Worm (Caenorhabditis elegans) whole organism, L2 larva: ENCODE measurements around the gene srg-62.

Experiments
- C34F6.9 ChIP-seq: fragments of 150-350 bp; optimal IDR thresholded peaks from 2 replicates; lab custom pipeline; 2014; ENCODE audit warnings: missing biosample characterization, missing genetic modification characterization
- F13H6.1 ChIP-seq: sonication (generic microtip); optimal IDR thresholded peaks from 2 replicates; lab custom pipeline; 2016; ENCODE audit warnings: missing genetic modification characterization, missing compliant biosample characterization
- R02D3.7 ChIP-seq: fragments of 150-350 bp; optimal IDR thresholded peaks from 2 replicates; lab custom pipeline; 2014; ENCODE audit warnings: missing biosample characterization, missing genetic modification characterization
- Y55F3AM.14 ChIP-seq: fragments of 200-800 bp; sonication (Bioruptor generic); optimal IDR thresholded peaks from 2 replicates; lab custom pipeline; 2018; ENCODE audit warnings: mild to moderate bottlenecking, missing genetic modification characterization, missing compliant biosample characterization
- ZK546.5 ChIP-seq: sonication (generic microtip); optimal IDR thresholded peaks from 2 replicates; lab custom pipeline; 2017; ENCODE audit warnings: missing biosample characterization, missing genetic modification characterization
- alr-1 ChIP-seq: fragments of 150-350 bp; optimal IDR thresholded peaks from 2 replicates; lab custom pipeline; 2014; ENCODE audit warnings: missing biosample characterization, missing genetic modification characterization
- aly-2 ChIP-seq: fragments of 150-350 bp; optimal IDR thresholded peaks from 2 replicates; lab custom pipeline; 2014; ENCODE audit warnings: missing biosample characterization, missing genetic modification characterization
- ama-1 ChIP-seq: fragments of 150-350 bp; optimal IDR thresholded peaks from 2 replicates; lab custom pipeline; 2018; ENCODE audit warnings: inconsistent platforms
- ceh-82 ChIP-seq: fragments of 150-350 bp; optimal IDR thresholded peaks from 2 replicates; lab custom pipeline; 2014; ENCODE audit warnings: missing biosample characterization, missing genetic modification characterization
- dmd-4 ChIP-seq: sonication (generic microtip); optimal IDR thresholded peaks from 2 replicates; lab custom pipeline; 2017; ENCODE audit warnings: missing biosample characterization, missing genetic modification characterization
- elt-3 ChIP-seq: sonication (generic microtip); optimal IDR thresholded peaks from 2 replicates; lab custom pipeline; 2017; ENCODE audit warnings: missing biosample characterization, missing genetic modification characterization
- fos-1 ChIP-seq: fragments of 150-350 bp; optimal IDR thresholded peaks from 2 replicates; lab custom pipeline; 2014; ENCODE audit warnings: missing biosample characterization, missing genetic modification characterization
- gmeb-1 ChIP-seq: fragments of 150-350 bp; optimal IDR thresholded peaks from 2 replicates; lab custom pipeline; 2014; ENCODE audit warnings: missing biosample characterization, missing genetic modification characterization
- lin-11 ChIP-seq: fragments of 150-350 bp; sonication (generic microtip); optimal IDR thresholded peaks from 2 replicates; lab custom pipeline; 2014; ENCODE audit warnings: missing biosample characterization, missing genetic modification characterization, inconsistent platforms, mixed read lengths
- lin-13 ChIP-seq: fragments of 150-350 bp; optimal IDR thresholded peaks from 2 replicates; lab custom pipeline; 2014; ENCODE audit warnings: missing biosample characterization, missing genetic modification reagents, missing genetic modification characterization
- lin-39 ChIP-seq: fragments of 150-350 bp; optimal IDR thresholded peaks from 2 replicates; lab custom pipeline; 2014; ENCODE audit warnings: missing biosample characterization, missing genetic modification reagents, missing genetic modification characterization
- lsy-2 ChIP-seq, 2 experiments: fragments of 150-350 bp in 1 of 2; sonication (generic microtip) in 1 of 2; optimal IDR thresholded peaks; 2 replicates each; lab custom pipeline; 2014 to 2017; ENCODE audit warnings: missing biosample characterization in 2 of 2, missing genetic modification characterization in 2 of 2
- mbf-1 ChIP-seq: sonication (generic microtip); optimal IDR thresholded peaks from 2 replicates; lab custom pipeline; 2017; ENCODE audit warnings: missing biosample characterization, missing genetic modification characterization
- nhr-12 ChIP-seq: fragments of 150-350 bp; optimal IDR thresholded peaks from 2 replicates; lab custom pipeline; 2014; ENCODE audit warnings: missing biosample characterization, missing genetic modification characterization
- nhr-129 ChIP-seq: fragments of 150-350 bp; optimal IDR thresholded peaks from 2 replicates; lab custom pipeline; 2014; ENCODE audit warnings: missing biosample characterization, missing genetic modification characterization
- nhr-21 ChIP-seq: fragments of 150-350 bp; optimal IDR thresholded peaks from 2 replicates; lab custom pipeline; 2014; ENCODE audit warnings: missing biosample characterization, missing genetic modification characterization
- nhr-237 ChIP-seq: fragments of 150-350 bp; optimal IDR thresholded peaks from 2 replicates; lab custom pipeline; 2014; ENCODE audit warnings: missing biosample characterization, missing genetic modification characterization
- nhr-25 ChIP-seq: fragments of 150-350 bp; sonication (generic microtip); optimal IDR thresholded peaks from 3 replicates; lab custom pipeline; 2014; ENCODE audit warnings: missing biosample characterization, missing genetic modification characterization
- nhr-77 ChIP-seq: fragments of 150-350 bp; optimal IDR thresholded peaks from 2 replicates; lab custom pipeline; 2014; ENCODE audit warnings: missing biosample characterization, missing genetic modification characterization
- peb-1 ChIP-seq: fragments of 150-350 bp; optimal IDR thresholded peaks from 2 replicates; lab custom pipeline; 2014; ENCODE audit warnings: missing biosample characterization, missing genetic modification characterization
- sem-4 ChIP-seq: fragments of 150-350 bp; optimal IDR thresholded peaks from 2 replicates; lab custom pipeline; 2014; ENCODE audit warnings: missing biosample characterization, missing genetic modification reagents, missing genetic modification characterization
- skn-1 ChIP-seq: sonication (generic microtip); optimal IDR thresholded peaks from 2 replicates; lab custom pipeline; 2017; ENCODE audit warnings: missing biosample characterization, missing genetic modification characterization
- sma-3 ChIP-seq: sonication (generic microtip); optimal IDR thresholded peaks from 2 replicates; lab custom pipeline; 2016; ENCODE audit warnings: missing genetic modification reagents, missing genetic modification characterization, missing compliant biosample characterization
- unc-39 ChIP-seq: fragments of 150-350 bp; optimal IDR thresholded peaks from 2 replicates; lab custom pipeline; 2014; ENCODE audit warnings: missing biosample characterization, missing genetic modification characterization
- unc-55 ChIP-seq: fragments of 150-350 bp; sonication (generic microtip); optimal IDR thresholded peaks from 3 replicates; lab custom pipeline; 2014; ENCODE audit warnings: missing biosample characterization, missing genetic modification reagents, missing genetic modification characterization
- zag-1 ChIP-seq: fragments of 150-350 bp; optimal IDR thresholded peaks from 2 replicates; lab custom pipeline; 2014; ENCODE audit warnings: missing biosample characterization, missing genetic modification characterization
- ztf-1 ChIP-seq: fragments of 200-800 bp; sonication (Bioruptor generic); conservative IDR thresholded peaks from 2 replicates; pipeline ENCODE4 v1.3.6; 2022; ENCODE audit warnings: missing genetic modification characterization, missing compliant biosample characterization
- ztf-11 ChIP-seq: sonication (generic microtip); optimal IDR thresholded peaks from 2 replicates; lab custom pipeline; 2017; ENCODE audit warnings: missing biosample characterization, missing genetic modification characterization
- ztf-4 ChIP-seq: fragments of 150-350 bp; optimal IDR thresholded peaks from 2 replicates; lab custom pipeline; 2014; ENCODE audit warnings: missing biosample characterization, missing genetic modification characterization

The srg-62 gene

DNA sequence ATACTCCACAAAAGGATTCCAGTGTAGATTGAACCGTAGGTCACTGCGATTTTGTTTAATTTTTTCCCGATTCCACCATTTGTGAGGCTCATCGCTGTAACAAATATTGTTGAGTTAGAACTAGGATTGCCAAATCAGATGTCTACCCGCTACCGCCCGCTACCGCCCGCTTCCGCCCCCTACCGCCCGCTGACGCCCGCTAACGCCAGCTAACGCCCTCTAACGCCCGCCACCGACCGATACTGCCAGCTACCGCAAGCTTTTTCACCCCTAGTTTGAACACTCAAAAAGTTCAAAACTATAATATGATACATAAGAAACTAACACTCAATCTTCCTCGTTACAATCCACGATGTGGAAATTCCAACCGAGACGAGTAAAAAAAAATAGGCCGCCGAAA is 16.2 kb upstream of the srg-62 start:
- no peak for TF ChIP-seq nhr-237 (tag; lab: Kevin White, UChicago)
- no peak for TF ChIP-seq skn-1 (tag; lab: Kevin White, UChicago)
- TF ChIP-seq lin-13 (GFP tag; lab: Kevin White, UChicago), result no peak
- TF ChIP-seq gmeb-1 (tag; lab: Kevin White, UChicago), result no peak
- TF ChIP-seq ceh-82 (tag; lab: Kevin White, UChicago), result no peak
- TF ChIP-seq nhr-21 (tag; lab: Kevin White, UChicago), result no peak
- no peak for TF ChIP-seq unc-55
- TF ChIP-seq ztf-11 (tag; lab: Kevin White, UChicago), result no peak
- TF ChIP-seq Y55F3AM.14 (GFP tag; lab: Kevin White, UChicago), result no peak
- TF ChIP-seq sem-4 (tag; lab: Kevin White, UChicago), result no peak
- no peak for TF ChIP-seq sma-3 (GFP tag; lab: Kevin White, UChicago)
- no peak for TF ChIP-seq lin-11 (tag; lab: Kevin White, UChicago)
- no peak for TF ChIP-seq C34F6.9
- TF ChIP-seq R02D3.7 (tag; lab: Kevin White, UChicago), result no peak
- TF ChIP-seq peb-1 (tag; lab: Kevin White, UChicago), result no peak
- TF ChIP-seq nhr-129 (tag; lab: Kevin White, UChicago), result no peak
- TF ChIP-seq ZK546.5, result no peak

DNA sequence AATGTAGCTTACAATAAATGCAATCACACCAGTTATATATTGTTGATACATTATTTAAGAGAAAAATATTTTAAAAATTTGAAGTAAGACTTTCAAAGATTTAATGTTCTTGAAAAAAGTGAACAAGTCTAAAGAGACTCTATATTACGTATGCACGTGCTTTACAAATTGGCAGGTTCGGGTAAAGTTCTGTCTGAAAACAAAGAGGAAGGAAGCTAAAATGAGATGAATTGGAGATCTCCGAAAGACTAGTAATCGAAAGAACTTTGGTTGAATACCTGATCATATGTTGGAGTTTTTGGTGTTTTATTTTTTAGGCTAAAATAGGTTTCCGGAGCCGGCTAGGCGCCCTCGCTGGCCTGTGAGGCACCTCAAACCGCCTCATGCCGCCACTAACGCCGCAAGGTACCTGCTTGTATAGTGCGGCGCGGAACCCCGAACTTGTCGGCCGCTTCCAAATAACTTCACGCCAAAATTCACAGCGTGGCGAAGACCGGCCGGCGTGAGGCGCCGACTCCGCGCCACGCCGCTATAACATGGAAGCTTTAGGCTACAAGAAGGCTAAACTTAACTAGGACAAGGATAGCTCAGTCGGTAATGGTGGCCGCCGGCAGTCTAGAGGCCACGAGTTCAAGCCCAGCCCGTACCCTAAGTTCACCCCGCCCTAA is 15.2 kb upstream of the srg-62 start, which contains the start of gene srx-28:
srx-28 (minus strand) TSS at position 51 of the 668 bp plus-strand sequence.
- TF ChIP-seq skn-1 (tag; lab: Kevin White, UChicago) (no peak), Y55F3AM.14 (GFP tag; lab: Kevin White, UChicago) (no peak), R02D3.7 (tag; lab: Kevin White, UChicago) (no peak), elt-3 (no peak), gmeb-1 (tag; lab: Kevin White, UChicago) (no peak), zag-1 (tag; lab: Kevin White, UChicago) (no peak), lsy-2 (tag; optimal IDR thresholded peaks at IDR 0.05; lab: Kevin White, UChicago) (no peak), mbf-1 (tag; lab: Kevin White, UChicago) (no peak), nhr-129 (tag; lab: Kevin White, UChicago) (no peak), F13H6.1 (tag; lab: Kevin White, UChicago) (no peak), lin-11 (tag; lab: Kevin White, UChicago) (no peak), nhr-77 (no peak), sem-4 (tag; lab: Kevin White, UChicago) (no peak)

DNA sequence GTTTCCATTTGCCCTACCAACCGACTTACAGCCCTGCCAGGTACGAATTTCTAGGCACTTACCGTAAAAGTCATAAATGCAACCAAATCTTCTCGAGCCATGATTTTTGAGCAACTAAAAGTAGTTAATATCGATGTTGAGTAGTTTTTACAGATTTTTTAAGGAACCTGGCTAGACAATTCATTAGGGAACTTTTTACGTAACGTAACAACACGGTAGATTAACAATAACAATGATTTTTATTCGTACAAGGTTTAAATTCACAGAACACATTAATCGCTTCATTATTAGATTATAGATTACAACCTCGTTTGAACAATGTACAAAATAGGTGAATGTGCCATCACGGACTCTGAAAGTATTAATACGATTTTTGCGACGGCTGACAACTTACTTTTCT is 10.8 kb upstream of the srg-62 start, which contains the start of gene srx-26:
srx-26 (minus strand) TSS at position 101 of the 400 bp plus-strand sequence.
- no peak for TF ChIP-seq alr-1 (tag; lab: Kevin White, UChicago)
- no peak for TF ChIP-seq lsy-2 (tag; optimal IDR thresholded peaks at IDR 0.05; lab: Kevin White, UChicago)
- TF ChIP-seq nhr-25 (tag; lab: Kevin White, UChicago), result no peak
- no peak for TF ChIP-seq Y55F3AM.14 (GFP tag; lab: Kevin White, UChicago)
- no peak for TF ChIP-seq lin-11 (tag; lab: Kevin White, UChicago)
- no peak for TF ChIP-seq ztf-4 (tag; lab: Kevin White, UChicago)
- no peak for TF ChIP-seq nhr-12 (tag; lab: Kevin White, UChicago)
- no peak for TF ChIP-seq ztf-1 (GFP tag; lab: Robert Waterston, UW)
- TF ChIP-seq ztf-11 (tag; lab: Kevin White, UChicago), result no peak
- no peak for TF ChIP-seq ama-1 (lab: Kevin White, UChicago)
- no peak for TF ChIP-seq elt-3
- TF ChIP-seq fos-1 (tag; lab: Kevin White, UChicago), result no peak
- no peak for TF ChIP-seq zag-1 (tag; lab: Kevin White, UChicago)

DNA sequence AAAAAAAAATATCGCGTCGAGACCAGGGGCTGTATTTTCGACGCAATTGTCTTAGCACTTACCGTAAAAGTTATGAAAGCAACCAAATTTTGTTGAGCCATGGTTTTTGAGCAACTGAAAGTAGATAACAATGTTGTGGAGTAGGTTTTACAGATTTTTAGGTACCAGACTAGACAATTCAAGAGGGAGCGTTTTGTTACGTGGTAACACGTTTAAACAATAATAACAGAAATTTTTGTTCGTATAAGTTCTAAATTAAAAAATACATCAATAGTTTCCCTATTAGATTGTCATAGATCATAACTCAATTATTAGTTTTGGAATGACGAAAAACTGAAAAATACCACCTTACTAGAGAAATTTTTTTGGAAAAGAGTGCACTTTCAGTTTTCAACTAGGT is 7.8 kb upstream of the srg-62 start, which contains the start of gene srx-24:
srx-24 (minus strand) TSS at position 101 of the 400 bp plus-strand sequence.
- TF ChIP-seq dmd-4 (tag; lab: Kevin White, UChicago) (no peak), unc-39 (tag; lab: Kevin White, UChicago) (no peak), aly-2 (no peak), lin-39 (tag; lab: Kevin White, UChicago) (no peak), ama-1 (lab: Kevin White, UChicago) (no peak), lin-13 (GFP tag; lab: Kevin White, UChicago) (no peak), lin-11 (tag; lab: Kevin White, UChicago) (no peak)
